Fruit fly (Drosophila melanogaster) whole organism, embryonic: ENCODE data around the gene pes.

Experiments
- Antp ChIP-seq: fragments of 200-800 bp; sonication (Bioruptor generic); optimal IDR thresholded peaks from 3 replicates; lab custom pipeline; 2016; ENCODE audit warnings: missing biosample characterization, missing genetic modification characterization
- CG10147 ChIP-seq: fragments of 200-800 bp; sonication (Bioruptor generic); optimal IDR thresholded peaks from 2 replicates; lab custom pipeline; 2019; ENCODE audit warnings: missing biosample characterization, mild to moderate bottlenecking, missing genetic modification characterization, moderate library complexity
- CG10462 ChIP-seq: fragments of 200-800 bp; sonication (Bioruptor generic); optimal IDR thresholded peaks from 2 replicates; lab custom pipeline; 2016; ENCODE audit warnings: missing biosample characterization, missing genetic modification characterization
- CG10565 ChIP-seq: fragments of 200-800 bp; sonication (Bioruptor generic); optimal IDR thresholded peaks from 3 replicates; lab custom pipeline; 2016; ENCODE audit warnings: missing biosample characterization, mild to moderate bottlenecking, missing genetic modification characterization
- CG11504 ChIP-seq: fragments of 200-800 bp; sonication (Bioruptor generic); optimal IDR thresholded peaks from 3 replicates; lab custom pipeline; 2019; ENCODE audit warnings: missing biosample characterization, mild to moderate bottlenecking, missing genetic modification characterization, moderate library complexity
- CG11695 ChIP-seq: fragments of 200-800 bp; sonication (Bioruptor generic); IDR thresholded peaks from 3 replicates; pipeline ENCODE4 v1.3.6; 2022; ENCODE audit warnings: missing biosample characterization, missing genetic modification characterization
- CG12659 ChIP-seq: fragments of 200-800 bp; sonication (Bioruptor generic); optimal IDR thresholded peaks from 3 replicates; lab custom pipeline; 2017; ENCODE audit warnings: mild to moderate bottlenecking, missing biosample characterization, missing genetic modification reagents, missing genetic modification characterization
- CG13296 ChIP-seq: fragments of 200-800 bp; sonication (Bioruptor generic); optimal IDR thresholded peaks from 3 replicates; lab custom pipeline; 2018; ENCODE audit warnings: missing biosample characterization, mild to moderate bottlenecking, missing genetic modification characterization
- CG15601 ChIP-seq: fragments of 200-800 bp; sonication (Bioruptor generic); optimal IDR thresholded peaks from 3 replicates; lab custom pipeline; 2019; ENCODE audit warnings: missing biosample characterization, mild to moderate bottlenecking, missing genetic modification characterization, moderate library complexity
- CG17912 ChIP-seq: fragments of 200-800 bp; sonication (Bioruptor generic); optimal IDR thresholded peaks from 2 replicates; lab custom pipeline; 2018; ENCODE audit warnings: missing biosample characterization, mild to moderate bottlenecking, missing genetic modification characterization
- CG2712 ChIP-seq: fragments of 200-800 bp; optimal IDR thresholded peaks from 3 replicates; lab custom pipeline; 2019; ENCODE audit warnings: missing biosample characterization, mild to moderate bottlenecking, missing genetic modification characterization, moderate library complexity
- CG4360 ChIP-seq: fragments of 200-800 bp; sonication (Bioruptor generic); IDR thresholded peaks from 2 replicates; pipeline ENCODE4 v1.3.6; 2022; ENCODE audit warnings: missing biosample characterization, missing genetic modification characterization
- CG6654 ChIP-seq: fragments of 200-800 bp; sonication (Bioruptor generic); optimal IDR thresholded peaks from 2 replicates; lab custom pipeline; 2017; ENCODE audit warnings: missing biosample characterization, mild to moderate bottlenecking, missing genetic modification characterization
- CG9932 ChIP-seq: fragments of 200-800 bp; sonication (Bioruptor generic); IDR thresholded peaks from 2 replicates; pipeline ENCODE4 v1.3.6; 2022; ENCODE audit warnings: missing biosample characterization, missing genetic modification characterization
- Camta ChIP-seq: fragments of 200-800 bp; sonication (Bioruptor generic); optimal IDR thresholded peaks from 2 replicates; lab custom pipeline; 2016; ENCODE audit warnings: missing biosample characterization, missing genetic modification characterization
- E2f1 ChIP-seq: fragments of 200-800 bp; sonication (Bioruptor generic); IDR thresholded peaks from 2 replicates; pipeline ENCODE4 v1.3.6; 2022; ENCODE audit warnings: missing biosample characterization, missing genetic modification characterization
- HmgZ ChIP-seq: fragments of 200-800 bp; sonication (Bioruptor generic); optimal IDR thresholded peaks from 2 replicates; lab custom pipeline; 2018; ENCODE audit warnings: missing biosample characterization, mild to moderate bottlenecking, missing genetic modification characterization
- Hmr ChIP-seq: fragments of 200-800 bp; sonication (Bioruptor generic); optimal IDR thresholded peaks from 3 replicates; lab custom pipeline; 2017; ENCODE audit warnings: mild to moderate bottlenecking, missing biosample characterization, missing genetic modification reagents, missing genetic modification characterization
- Hr51 ChIP-seq, 2 experiments: fragments of 200-800 bp; sonication (Bioruptor generic); optimal IDR thresholded peaks; 2 replicates in 1 of 2; 3 replicates in 1 of 2; lab custom pipeline; 2016 to 2018; ENCODE audit warnings: missing biosample characterization in 2 of 2, missing genetic modification characterization in 2 of 2, mild to moderate bottlenecking in 1 of 2, moderate library complexity in 1 of 2
- Mad ChIP-seq: fragments of 200-800 bp; sonication (Bioruptor generic); optimal IDR thresholded peaks from 2 replicates; lab custom pipeline; 2016; ENCODE audit warnings: missing biosample characterization, missing genetic modification characterization
- NC2β ChIP-seq: fragments of 200-800 bp; sonication (Bioruptor generic); optimal IDR thresholded peaks from 2 replicates; lab custom pipeline; 2016; ENCODE audit warnings: missing biosample characterization, missing genetic modification characterization
- Opbp ChIP-seq: fragments of 200-800 bp; sonication (Bioruptor generic); IDR thresholded peaks from 3 replicates; pipeline ENCODE4 v1.3.6; 2022; ENCODE audit warnings: missing biosample characterization, missing genetic modification characterization; ENCODE audit not compliant: partially characterized antibody
- Pdp1 ChIP-seq, 2 experiments: fragments of 200-800 bp; sonication (Bioruptor generic); optimal IDR thresholded peaks; 3 replicates each; lab custom pipeline; 2016; ENCODE audit warnings: missing biosample characterization in 2 of 2, missing genetic modification characterization in 2 of 2, mild to moderate bottlenecking in 1 of 2, moderate library complexity in 1 of 2
- Ptx1 ChIP-seq: fragments of 200-800 bp; sonication (Bioruptor generic); IDR thresholded peaks from 2 replicates; pipeline ENCODE4 v1.3.6; 2022; ENCODE audit warnings: missing biosample characterization, missing genetic modification characterization
- Rfx ChIP-seq: fragments of 200-800 bp; sonication (Bioruptor generic); IDR thresholded peaks from 2 replicates; pipeline ENCODE4 v1.3.6; 2022; ENCODE audit warnings: missing biosample characterization, missing genetic modification characterization
- Rx ChIP-seq: fragments of 200-800 bp; sonication (Bioruptor generic); IDR thresholded peaks from 2 replicates; pipeline ENCODE4 v1.3.6; 2022; ENCODE audit warnings: missing biosample characterization, missing genetic modification characterization
- Scr ChIP-seq: fragments of 200-800 bp; sonication (Bioruptor generic); IDR thresholded peaks from 2 replicates; pipeline ENCODE4 v1.3.6; 2022; ENCODE audit warnings: missing biosample characterization, missing genetic modification characterization; ENCODE audit not compliant: partially characterized antibody
- Sox100B ChIP-seq: fragments of 200-800 bp; sonication (Bioruptor generic); optimal IDR thresholded peaks from 3 replicates; lab custom pipeline; 2018; ENCODE audit warnings: missing biosample characterization, mild to moderate bottlenecking, missing genetic modification characterization
- Trl ChIP-seq, 3 experiments: fragments of >200 bp in 2 of 3; fragments of 200-800 bp in 1 of 3; sonication (Bioruptor generic) in 1 of 3; optimal IDR thresholded peaks; 2 replicates in 1 of 3; 3 replicates in 2 of 3; lab custom pipeline; 2016 to 2017; ENCODE audit warnings: missing biosample characterization in 1 of 3, missing genetic modification characterization in 1 of 3
- bsh ChIP-seq, 2 experiments: fragments of 200-800 bp; sonication (Bioruptor generic); optimal IDR thresholded peaks; 2 replicates each; lab custom pipeline; 2017 to 2018; ENCODE audit warnings: mild to moderate bottlenecking in 2 of 2, missing biosample characterization in 2 of 2, missing genetic modification characterization in 2 of 2, moderate library complexity in 1 of 2
- chinmo ChIP-seq: fragments of 200-800 bp; sonication (Bioruptor generic); IDR thresholded peaks from 4 replicates; pipeline ENCODE4 v1.3.6; 2022; ENCODE audit warnings: missing biosample characterization, missing genetic modification characterization; ENCODE audit not compliant: partially characterized antibody
- dm ChIP-seq: fragments of 200-800 bp; sonication (Bioruptor generic); optimal IDR thresholded peaks from 3 replicates; lab custom pipeline; 2016; ENCODE audit warnings: missing biosample characterization, missing genetic modification characterization
- exex ChIP-seq: fragments of 200-800 bp; sonication (Bioruptor generic); optimal IDR thresholded peaks from 4 replicates; lab custom pipeline; 2018; ENCODE audit warnings: missing biosample characterization, mild to moderate bottlenecking, missing genetic modification characterization, moderate library complexity
- gsb-n ChIP-seq: fragments of 200-800 bp; sonication (Bioruptor generic); optimal IDR thresholded peaks from 3 replicates; lab custom pipeline; 2018; ENCODE audit warnings: missing biosample characterization, mild to moderate bottlenecking, missing genetic modification characterization
- nom ChIP-seq: fragments of 200-800 bp; sonication (Bioruptor generic); optimal IDR thresholded peaks from 2 replicates; lab custom pipeline; 2017; ENCODE audit warnings: missing biosample characterization, missing genetic modification characterization, mild to moderate bottlenecking, moderate library complexity, missing genetic modification reagents
- sd ChIP-seq: fragments of 200-800 bp; sonication (Bioruptor generic); optimal IDR thresholded peaks from 3 replicates; lab custom pipeline; 2018; ENCODE audit warnings: missing biosample characterization, mild to moderate bottlenecking, missing genetic modification characterization, moderate library complexity
- sens ChIP-seq: fragments of 200-800 bp; sonication (Bioruptor generic); peaks from one replicate; lab custom pipeline; 2016; ENCODE audit warnings: missing biosample characterization, missing genetic modification characterization
- sens-2 ChIP-seq: fragments of 200-800 bp; sonication (Bioruptor generic); IDR thresholded peaks from 2 replicates; pipeline ENCODE4 v1.3.6; 2022; ENCODE audit warnings: missing biosample characterization, missing genetic modification characterization
- seq ChIP-seq: fragments of 200-800 bp; sonication (Bioruptor generic); IDR thresholded peaks from 2 replicates; pipeline ENCODE4 v1.3.6; 2022; ENCODE audit warnings: missing biosample characterization, missing genetic modification characterization
- sim ChIP-seq: fragments of 200-800 bp; sonication (Bioruptor generic); IDR thresholded peaks from 2 replicates; pipeline ENCODE4 v1.3.6; 2022; ENCODE audit warnings: missing biosample characterization, missing genetic modification characterization
- slbo ChIP-seq: fragments of 200-800 bp; sonication (Bioruptor generic); IDR thresholded peaks from 2 replicates; pipeline ENCODE4 v1.3.6; 2022; ENCODE audit warnings: missing biosample characterization, missing genetic modification characterization
- so ChIP-seq: fragments of 200-800 bp; sonication (Bioruptor generic); IDR thresholded peaks from 3 replicates; pipeline ENCODE4 v1.3.6; 2022; ENCODE audit warnings: missing biosample characterization, missing genetic modification characterization
- sob ChIP-seq: fragments of 200-800 bp; sonication (Bioruptor generic); IDR thresholded peaks from 2 replicates; pipeline ENCODE4 v1.3.6; 2022; ENCODE audit warnings: missing biosample characterization, missing genetic modification characterization
- sqz ChIP-seq: fragments of 200-800 bp; sonication (Bioruptor generic); optimal IDR thresholded peaks from 3 replicates; lab custom pipeline; 2018; ENCODE audit warnings: missing biosample characterization, mild to moderate bottlenecking, missing genetic modification characterization
- tna ChIP-seq: fragments of 200-800 bp; sonication (Bioruptor generic); IDR thresholded peaks from 2 replicates; pipeline ENCODE4 v1.3.6; 2022; ENCODE audit warnings: missing biosample characterization, missing genetic modification characterization; ENCODE audit not compliant: partially characterized antibody
- vfl ChIP-seq: fragments of 200-800 bp; sonication (Bioruptor generic); optimal IDR thresholded peaks from 2 replicates; lab custom pipeline; 2016; ENCODE audit warnings: missing biosample characterization, missing genetic modification characterization

The pes gene

dm6 chr2L:8009283-8010211, 15.6 kb upstream of the pes start, which contains the start of gene CG12560 (continued):
- TF ChIP-seq HmgZ (tag; lab: Kevin White, UChicago), result peak; percentile 8
- no peak for TF ChIP-seq CG6654 (GFP tag; lab: Kevin White, UChicago)
- no peak for TF ChIP-seq CG9932 (GFP tag; lab: Robert Waterston, UW)
- TF ChIP-seq sens (GFP tag; lab: Kevin White, UChicago), result peak; percentile 28
- TF ChIP-seq NC2β, result no peak
- peak; percentile 15 to 60 for TF ChIP-seq Trl (optimal IDR thresholded peaks at IDR 0.05; lab: Kevin White, UChicago)
- TF ChIP-seq Trl (GFP tag; optimal IDR thresholded peaks at IDR 0.05; lab: Kevin White, UChicago), result peak; percentile 40
- TF ChIP-seq CG10565 (GFP tag; lab: Kevin White, UChicago), result no peak
- TF ChIP-seq E2f1 (GFP tag; lab: Robert Waterston, UW), result 0 out of 2 replicates have a peak, but pooled peaks have one; percentile 22
- no peak for TF ChIP-seq CG13296 (GFP tag; lab: Kevin White, UChicago)
- no peak for TF ChIP-seq CG10147 (GFP tag; lab: Kevin White, UChicago)
- no peak for TF ChIP-seq Mad
- TF ChIP-seq Scr (GFP tag; lab: Robert Waterston, UW), result 0 out of 2 replicates have a peak, but pooled peaks have one; percentile 21
- TF ChIP-seq Ptx1 (GFP tag; lab: Robert Waterston, UW), result peak; percentile 29
- 0 out of 2 replicates have a peak, but pooled peaks have one; percentile 23 for TF ChIP-seq sim (GFP tag; lab: Robert Waterston, UW)
- no peak for TF ChIP-seq CG4360 (GFP tag; lab: Robert Waterston, UW)
- TF ChIP-seq seq (GFP tag; lab: Robert Waterston, UW), result 0 out of 2 replicates have a peak, but pooled peaks have one; percentile 7
- TF ChIP-seq sd (tag; lab: Kevin White, UChicago), result peak; percentile 78
- TF ChIP-seq CG10462, result no peak
- TF ChIP-seq sens-2 (GFP tag; lab: Robert Waterston, UW), result peak; percentile 55
- peak; percentile 20 for TF ChIP-seq CG17912 (GFP tag; lab: Kevin White, UChicago)
- TF ChIP-seq Pdp1 (GFP tag; optimal IDR thresholded peaks at IDR 0.05; lab: Kevin White, UChicago), result peak in 1 of 2 experiments; percentile 8
- TF ChIP-seq Opbp (GFP tag; lab: Robert Waterston, UW), result 0 out of 3 replicates have a peak, but pooled peaks have one; percentile 38
- peak; percentile 9 for TF ChIP-seq Hmr (GFP tag; lab: Kevin White, UChicago)
- 0 out of 2 replicates have a peak, but pooled peaks have one; percentile 37 for TF ChIP-seq sob
- TF ChIP-seq dm (GFP tag; lab: Kevin White, UChicago), result peak; percentile 27
- peak; percentile 40; the same call in 1 of the 2 replicates for TF ChIP-seq tna (GFP tag; lab: Robert Waterston, UW)
- peak; percentile 37 for TF ChIP-seq CG15601
- TF ChIP-seq Rx (GFP tag; lab: Robert Waterston, UW), result no peak
- peak; percentile 73; the same call in 2 of the 4 replicates for TF ChIP-seq chinmo (GFP tag; lab: Robert Waterston, UW)
- peak in 1 of 2 experiments; percentile 22 for TF ChIP-seq Hr51 (GFP tag; optimal IDR thresholded peaks at IDR 0.05; lab: Kevin White, UChicago)
- TF ChIP-seq CG11504, result peak; percentile 64
- TF ChIP-seq CG11695 (GFP tag; lab: Robert Waterston, UW), result peak; percentile 26; the same call in 1 of the 3 replicates
- TF ChIP-seq Camta, result peak; percentile 20
- no peak for TF ChIP-seq gsb-n (tag; lab: Kevin White, UChicago)
- TF ChIP-seq slbo (GFP tag; lab: Robert Waterston, UW), result 0 out of 2 replicates have a peak, but pooled peaks have one; percentile 2
- TF ChIP-seq Sox100B (GFP tag; lab: Kevin White, UChicago), result peak; percentile 19
- peak; percentile 71; the same call in 2 of the 3 replicates for TF ChIP-seq so (GFP tag; lab: Robert Waterston, UW)
- peak; percentile 2 for TF ChIP-seq vfl (GFP tag; lab: Kevin White, UChicago)
- TF ChIP-seq CG2712 (tag; lab: Kevin White, UChicago), result no peak
- TF ChIP-seq nom, result peak; percentile 58
- peak in 1 of 2 experiments; percentile 27 for TF ChIP-seq bsh (GFP tag; optimal IDR thresholded peaks at IDR 0.05; lab: Kevin White, UChicago)
- peak; percentile 2 for TF ChIP-seq Antp (GFP tag; lab: Kevin White, UChicago)
- TF ChIP-seq sqz (GFP tag; lab: Kevin White, UChicago), result peak; percentile 27
- TF ChIP-seq exex (tag; lab: Kevin White, UChicago), result peak; percentile 42
- TF ChIP-seq CG12659 (GFP tag; lab: Kevin White, UChicago), result peak; percentile 26
- TF ChIP-seq Rfx (GFP tag; lab: Robert Waterston, UW), result peak; percentile 21; the same call in 1 of the 2 replicates
